Fruit fly (Drosophila melanogaster) whole organism, embryonic: ENCODE results near the gene CG14818.

Experiments used
- Atf6 ChIP-seq: fragments of 200-800 bp; sonication (Bioruptor generic); IDR thresholded peaks from 2 replicates; pipeline ENCODE4 v1.3.6; 2022; ENCODE audit warnings: missing biosample characterization, missing genetic modification characterization
- BEAF-32 ChIP-seq: fragments of 200-800 bp; sonication (Bioruptor generic); optimal IDR thresholded peaks from 3 replicates; lab custom pipeline; 2017; ENCODE audit warnings: missing biosample characterization, missing genetic modification characterization, mild to moderate bottlenecking, moderate library complexity, missing genetic modification reagents
- CG10543 ChIP-seq: fragments of 200-800 bp; sonication (Bioruptor generic); optimal IDR thresholded peaks from 3 replicates; lab custom pipeline; 2017; ENCODE audit warnings: missing biosample characterization, mild to moderate bottlenecking, missing genetic modification characterization, moderate library complexity
- CG10565 ChIP-seq: fragments of 200-800 bp; sonication (Bioruptor generic); optimal IDR thresholded peaks from 3 replicates; lab custom pipeline; 2016; ENCODE audit warnings: missing biosample characterization, mild to moderate bottlenecking, missing genetic modification characterization
- CG11456 ChIP-seq: fragments of 200-800 bp; sonication (Bioruptor generic); IDR thresholded peaks from 3 replicates; pipeline ENCODE4 v1.3.6; 2022; ENCODE audit warnings: missing biosample characterization, missing genetic modification characterization
- CG12659 ChIP-seq: fragments of 200-800 bp; sonication (Bioruptor generic); optimal IDR thresholded peaks from 3 replicates; lab custom pipeline; 2017; ENCODE audit warnings: mild to moderate bottlenecking, missing biosample characterization, missing genetic modification reagents, missing genetic modification characterization
- CG13775 ChIP-seq: fragments of 200-800 bp; sonication (Bioruptor generic); optimal IDR thresholded peaks from 3 replicates; lab custom pipeline; 2017; ENCODE audit warnings: missing biosample characterization, mild to moderate bottlenecking, missing genetic modification characterization
- CG14667 ChIP-seq: fragments of 200-800 bp; sonication (Bioruptor generic); IDR thresholded peaks from 2 replicates; pipeline ENCODE4 v1.3.6; 2022; ENCODE audit warnings: missing biosample characterization, missing genetic modification characterization
- CG18262 ChIP-seq: fragments of 200-800 bp; optimal IDR thresholded peaks from 3 replicates; lab custom pipeline; 2019; ENCODE audit warnings: missing biosample characterization, mild to moderate bottlenecking, missing genetic modification characterization, moderate library complexity
- CG2199 ChIP-seq: fragments of 200-800 bp; sonication (Bioruptor generic); IDR thresholded peaks from 3 replicates; pipeline ENCODE4 v1.3.6; 2022; ENCODE audit warnings: missing biosample characterization, missing genetic modification characterization
- CG30020 ChIP-seq: fragments of 200-800 bp; optimal IDR thresholded peaks from 2 replicates; lab custom pipeline; 2019; ENCODE audit warnings: missing biosample characterization, mild to moderate bottlenecking, missing genetic modification characterization, moderate library complexity
- CG32772 ChIP-seq: fragments of 200-800 bp; sonication (Bioruptor generic); IDR thresholded peaks from 2 replicates; pipeline ENCODE4 v1.3.6; 2022; ENCODE audit warnings: missing biosample characterization, missing genetic modification characterization
- CG4617 ChIP-seq: fragments of 200-800 bp; sonication (Bioruptor generic); optimal IDR thresholded peaks from 3 replicates; lab custom pipeline; 2016; ENCODE audit warnings: missing biosample characterization, missing genetic modification characterization, borderline replicate concordance
- CG6854 ChIP-seq: fragments of 200-800 bp; sonication (Bioruptor generic); optimal IDR thresholded peaks from 3 replicates; lab custom pipeline; 2017; ENCODE audit warnings: missing biosample characterization, mild to moderate bottlenecking, missing genetic modification characterization
- CG7786 ChIP-seq: fragments of 200-800 bp; sonication (Bioruptor generic); optimal IDR thresholded peaks from 2 replicates; lab custom pipeline; 2016; ENCODE audit warnings: missing biosample characterization, missing genetic modification characterization
- Chrac-16 ChIP-seq: fragments of 200-800 bp; sonication (Bioruptor generic); optimal IDR thresholded peaks from 3 replicates; lab custom pipeline; 2016; ENCODE audit warnings: missing biosample characterization, missing genetic modification characterization
- Dad ChIP-seq: fragments of 200-800 bp; sonication (Bioruptor generic); optimal IDR thresholded peaks from 3 replicates; lab custom pipeline; 2016; ENCODE audit warnings: missing biosample characterization, missing genetic modification characterization
- Dek ChIP-seq: fragments of 200-800 bp; sonication (Bioruptor generic); optimal IDR thresholded peaks from 3 replicates; lab custom pipeline; 2019; ENCODE audit warnings: missing biosample characterization, mild to moderate bottlenecking, missing genetic modification characterization, moderate library complexity
- E2f1 ChIP-seq: fragments of 200-800 bp; sonication (Bioruptor generic); IDR thresholded peaks from 2 replicates; pipeline ENCODE4 v1.3.6; 2022; ENCODE audit warnings: missing biosample characterization, missing genetic modification characterization
- E2f2 ChIP-seq: fragments of 200-800 bp; sonication (Bioruptor generic); IDR thresholded peaks from 2 replicates; pipeline ENCODE4 v1.3.6; 2022; ENCODE audit warnings: missing biosample characterization, missing genetic modification characterization
- Fer3 ChIP-seq: fragments of 200-800 bp; sonication (Bioruptor generic); optimal IDR thresholded peaks from 2 replicates; lab custom pipeline; 2018; ENCODE audit warnings: missing biosample characterization, mild to moderate bottlenecking, missing genetic modification characterization, moderate library complexity
- Hmr ChIP-seq: fragments of 200-800 bp; sonication (Bioruptor generic); optimal IDR thresholded peaks from 3 replicates; lab custom pipeline; 2017; ENCODE audit warnings: mild to moderate bottlenecking, missing biosample characterization, missing genetic modification reagents, missing genetic modification characterization
- MESR4 ChIP-seq: fragments of 200-800 bp; sonication (Bioruptor generic); optimal IDR thresholded peaks from 2 replicates; lab custom pipeline; 2018; ENCODE audit warnings: missing biosample characterization, mild to moderate bottlenecking, missing genetic modification characterization, moderate library complexity
- Poxn ChIP-seq: fragments of 200-800 bp; sonication (Bioruptor generic); IDR thresholded peaks from 2 replicates; pipeline ENCODE4 v1.3.6; 2022; ENCODE audit warnings: missing biosample characterization, missing genetic modification characterization
- Sin3A ChIP-seq: fragments of >200 bp; optimal IDR thresholded peaks from 2 replicates; lab custom pipeline; 2018
- Sry-δ ChIP-seq: fragments of 200-800 bp; sonication (Bioruptor generic); optimal IDR thresholded peaks from 2 replicates; lab custom pipeline; 2016; ENCODE audit warnings: missing biosample characterization, missing genetic modification characterization
- ash1 ChIP-seq: fragments of 200-800 bp; sonication (Bioruptor generic); optimal IDR thresholded peaks from 2 replicates; lab custom pipeline; 2018; ENCODE audit warnings: missing biosample characterization, mild to moderate bottlenecking, missing genetic modification characterization
- bab2 ChIP-seq: fragments of 200-800 bp; sonication (Bioruptor generic); optimal IDR thresholded peaks from 2 replicates; lab custom pipeline; 2016; ENCODE audit warnings: missing biosample characterization, missing genetic modification characterization
- cg ChIP-seq: fragments of 200-800 bp; sonication (Bioruptor generic); optimal IDR thresholded peaks from 3 replicates; lab custom pipeline; 2019; ENCODE audit warnings: missing biosample characterization, mild to moderate bottlenecking, missing genetic modification characterization, moderate library complexity
- dan ChIP-seq: fragments of 200-800 bp; sonication (Bioruptor generic); IDR thresholded peaks from 2 replicates; pipeline ENCODE4 v1.3.6; 2022; ENCODE audit warnings: missing biosample characterization, missing genetic modification characterization
- gcm ChIP-seq: fragments of 200-800 bp; sonication (Bioruptor generic); optimal IDR thresholded peaks from 2 replicates; lab custom pipeline; 2019; ENCODE audit warnings: missing biosample characterization, mild to moderate bottlenecking, missing genetic modification characterization, moderate library complexity
- gcm2 ChIP-seq: fragments of 200-800 bp; sonication (Bioruptor generic); optimal IDR thresholded peaks from 2 replicates; lab custom pipeline; 2016; ENCODE audit warnings: missing biosample characterization, missing genetic modification characterization
- gsb-n ChIP-seq: fragments of 200-800 bp; sonication (Bioruptor generic); optimal IDR thresholded peaks from 3 replicates; lab custom pipeline; 2018; ENCODE audit warnings: missing biosample characterization, mild to moderate bottlenecking, missing genetic modification characterization
- hth ChIP-seq: fragments of >200 bp; optimal IDR thresholded peaks from 2 replicates; lab custom pipeline; 2017; ENCODE audit warnings: inconsistent platforms
- jigr1 ChIP-seq: fragments of 200-800 bp; sonication (Bioruptor generic); IDR thresholded peaks from 3 replicates; pipeline ENCODE4 v1.3.6; 2022; ENCODE audit warnings: missing biosample characterization, missing genetic modification characterization
- lilli ChIP-seq: fragments of 200-800 bp; sonication (Bioruptor generic); optimal IDR thresholded peaks from 3 replicates; lab custom pipeline; 2016; ENCODE audit warnings: missing biosample characterization, missing genetic modification characterization
- mam ChIP-seq: fragments of 200-800 bp; sonication (Bioruptor generic); optimal IDR thresholded peaks from 3 replicates; lab custom pipeline; 2016; ENCODE audit warnings: missing biosample characterization, missing genetic modification characterization
- mirr ChIP-seq: fragments of 200-800 bp; sonication (Bioruptor generic); optimal IDR thresholded peaks from 3 replicates; lab custom pipeline; 2018; ENCODE audit warnings: missing biosample characterization, mild to moderate bottlenecking, missing genetic modification characterization
- nmo ChIP-seq: fragments of 200-800 bp; sonication (Bioruptor generic); optimal IDR thresholded peaks from 2 replicates; lab custom pipeline; 2018; ENCODE audit warnings: missing biosample characterization, mild to moderate bottlenecking, missing genetic modification characterization, moderate library complexity
- odd ChIP-seq: fragments of 200-800 bp; sonication (Bioruptor generic); optimal IDR thresholded peaks from 2 replicates; lab custom pipeline; 2017; ENCODE audit warnings: missing biosample characterization, mild to moderate bottlenecking, missing genetic modification characterization
- pzg ChIP-seq: fragments of 200-800 bp; sonication (Bioruptor generic); optimal IDR thresholded peaks from 3 replicates; lab custom pipeline; 2018; ENCODE audit warnings: missing biosample characterization, mild to moderate bottlenecking, missing genetic modification characterization, moderate library complexity
- slbo ChIP-seq: fragments of 200-800 bp; sonication (Bioruptor generic); IDR thresholded peaks from 2 replicates; pipeline ENCODE4 v1.3.6; 2022; ENCODE audit warnings: missing biosample characterization, missing genetic modification characterization
- sna ChIP-seq: fragments of 200-800 bp; sonication (Bioruptor generic); IDR thresholded peaks from 2 replicates; pipeline ENCODE4 v1.3.6; 2022; ENCODE audit warnings: missing biosample characterization, missing genetic modification characterization; ENCODE audit not compliant: partially characterized antibody
- sob ChIP-seq: fragments of 200-800 bp; sonication (Bioruptor generic); IDR thresholded peaks from 2 replicates; pipeline ENCODE4 v1.3.6; 2022; ENCODE audit warnings: missing biosample characterization, missing genetic modification characterization
- stwl ChIP-seq: fragments of 200-800 bp; sonication (Bioruptor generic); optimal IDR thresholded peaks from 3 replicates; lab custom pipeline; 2018; ENCODE audit warnings: missing biosample characterization, mild to moderate bottlenecking, missing genetic modification characterization, moderate library complexity
- usp ChIP-seq: fragments of >200 bp; optimal IDR thresholded peaks from 2 replicates; lab custom pipeline; 2017; ENCODE audit warnings: missing biosample characterization, missing genetic modification characterization
- z ChIP-seq: fragments of 200-800 bp; sonication (Bioruptor generic); IDR thresholded peaks from 3 replicates; pipeline ENCODE4 v1.3.6; 2022; ENCODE audit warnings: missing biosample characterization, missing genetic modification characterization
- zen2 ChIP-seq: fragments of 200-800 bp; sonication (Bioruptor generic); IDR thresholded peaks from 3 replicates; pipeline ENCODE4 v1.3.6; 2022; ENCODE audit warnings: missing biosample characterization, missing genetic modification characterization; ENCODE audit not compliant: partially characterized antibody

CG14818 gene

DNA sequence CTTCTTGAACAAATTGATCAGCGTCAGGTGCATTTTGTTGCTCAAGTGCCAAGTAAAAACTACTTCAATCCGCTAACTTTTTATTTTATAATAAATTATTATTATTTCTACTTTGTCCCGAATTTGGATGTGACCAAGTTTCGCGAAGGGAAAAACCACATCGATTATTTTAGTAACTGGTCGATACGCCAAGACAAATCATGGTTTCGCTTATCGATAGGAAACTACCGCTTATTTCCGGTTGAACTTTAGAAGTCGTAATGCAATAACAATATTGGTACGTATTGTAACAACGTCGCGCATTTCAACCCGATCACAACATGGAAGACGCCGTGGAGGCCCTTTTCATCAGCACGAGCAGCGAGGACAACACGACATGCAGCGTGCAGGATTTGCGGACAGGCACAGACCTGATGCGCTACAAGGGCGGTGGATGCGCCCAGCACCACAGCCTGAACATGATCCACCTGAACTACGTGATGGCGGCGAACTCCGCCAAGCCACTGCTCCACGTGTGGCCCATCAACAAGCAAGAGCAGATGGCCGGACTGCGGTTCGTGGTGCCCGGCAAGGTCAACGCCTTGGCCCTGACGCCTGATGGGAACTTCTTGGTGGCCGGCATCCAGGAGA, 2.4 kb downstream of the CG14818 start, which contains the start of the genes CG14817 and CG14805 (continued):
- TF ChIP-seq CG6854 (GFP tag; lab: Kevin White, UChicago) (peak; percentile 83), slbo (GFP tag; lab: Robert Waterston, UW) (0 out of 2 replicates have a peak, but pooled peaks have one; percentile 38), gcm2 (GFP tag; lab: Kevin White, UChicago) (no peak), CG7786 (GFP tag; lab: Kevin White, UChicago) (no peak), CG18262 (tag; lab: Kevin White, UChicago) (peak; percentile 58), pzg (GFP tag; lab: Kevin White, UChicago) (peak; percentile 65), Dad (GFP tag; lab: Kevin White, UChicago) (peak; percentile 7), CG14667 (GFP tag; lab: Robert Waterston, UW) (no peak), cg (no peak), Dek (tag; lab: Kevin White, UChicago) (peak; percentile 43), zen2 (GFP tag; lab: Robert Waterston, UW) (no peak)

dm6 chrX:1873515-1874126, 6.0 kb downstream of the CG14818 start, which contains the start of the genes Pgam5 and Vps26:
TSS of gene Pgam5 (minus strand) at chrX:1873565.
TSS of gene Vps26 (plus strand) at chrX:1873853.
- no peak for TF ChIP-seq jigr1 (GFP tag; lab: Robert Waterston, UW)
- peak; percentile 38 for TF ChIP-seq Sry-δ (GFP tag; lab: Kevin White, UChicago)
- TF ChIP-seq CG13775 (GFP tag; lab: Kevin White, UChicago) = no peak
- no peak for TF ChIP-seq odd (GFP tag; lab: Kevin White, UChicago)
- TF ChIP-seq gcm = no peak
- TF ChIP-seq Hmr = no peak
- TF ChIP-seq sob (GFP tag; lab: Robert Waterston, UW) = no peak
- peak; percentile 48 for TF ChIP-seq CG30020 (tag; lab: Kevin White, UChicago)
- TF ChIP-seq dan (GFP tag; lab: Robert Waterston, UW) = no peak
- no peak for TF ChIP-seq lilli
- peak; percentile 23 for TF ChIP-seq stwl (tag; lab: Kevin White, UChicago)
- TF ChIP-seq nmo (GFP tag; lab: Kevin White, UChicago) = peak; percentile 47
- TF ChIP-seq BEAF-32 (GFP tag; lab: Kevin White, UChicago) = peak; percentile 51
- TF ChIP-seq E2f2 (GFP tag; lab: Robert Waterston, UW) = peak; percentile 19; the same call in 1 of the 2 replicates
- peak; percentile 51 for TF ChIP-seq Sin3A
- no peak for TF ChIP-seq hth (lab: Kevin White, UChicago)
- no peak for TF ChIP-seq CG10543 (GFP tag; lab: Kevin White, UChicago)
- TF ChIP-seq usp (GFP tag; lab: Kevin White, UChicago) = no peak
- TF ChIP-seq sna (GFP tag; lab: Robert Waterston, UW) = no peak
- no peak for TF ChIP-seq mirr (GFP tag; lab: Kevin White, UChicago)
- TF ChIP-seq z (GFP tag; lab: Robert Waterston, UW) = no peak
- TF ChIP-seq Fer3 = no peak
- TF ChIP-seq CG10565 = no peak
- no peak for TF ChIP-seq E2f1 (GFP tag; lab: Robert Waterston, UW)
- TF ChIP-seq CG2199 (GFP tag; lab: Robert Waterston, UW) = no peak
- TF ChIP-seq ash1 (GFP tag; lab: Kevin White, UChicago) = no peak
- no peak for TF ChIP-seq Poxn (GFP tag; lab: Robert Waterston, UW)
- peak; percentile 76 for TF ChIP-seq MESR4 (GFP tag; lab: Kevin White, UChicago)
- peak; percentile 47 for TF ChIP-seq CG12659 (GFP tag; lab: Kevin White, UChicago)
- TF ChIP-seq mam (GFP tag; lab: Kevin White, UChicago) = no peak
- TF ChIP-seq gsb-n (tag; lab: Kevin White, UChicago) = peak; percentile 71
- TF ChIP-seq CG32772 = 0 out of 2 replicates have a peak, but pooled peaks have one; percentile 28
- peak; percentile 61 for TF ChIP-seq pzg (GFP tag; lab: Kevin White, UChicago)
- no peak for TF ChIP-seq Chrac-16
- TF ChIP-seq Atf6 (GFP tag; lab: Robert Waterston, UW) = no peak
- TF ChIP-seq CG11456 (GFP tag; lab: Robert Waterston, UW) = no peak
- peak; percentile 48 for TF ChIP-seq CG4617 (GFP tag; lab: Kevin White, UChicago)
- TF ChIP-seq bab2 (GFP tag; lab: Kevin White, UChicago) = no peak
